Worm (Caenorhabditis elegans) whole organism, late embryonic: ENCODE results near the gene EGAP2.1.

Source experiments
- elt-2 ChIP-seq: sonication (generic microtip); optimal IDR thresholded peaks from 2 replicates; lab custom pipeline; 2016; ENCODE audit warnings: missing genetic modification reagents, missing genetic modification characterization, missing compliant biosample characterization
- pha-4 ChIP-seq: fragments of 150-350 bp; optimal IDR thresholded peaks from 2 replicates; lab custom pipeline; 2018; ENCODE audit warnings: missing biosample characterization, missing genetic modification reagents, missing genetic modification characterization
- unc-3 ChIP-seq, 2 experiments: fragments of 200-800 bp in 1 of 2; sonication (Bioruptor generic) in 1 of 2; sonication (generic microtip) in 1 of 2; conservative IDR thresholded peaks in 1 of 2; optimal IDR thresholded peaks in 1 of 2; 2 replicates each; pipeline versions ENCODE4 v1.3.6 to Lab custom; 2016 to 2022; ENCODE audit warnings: missing compliant biosample characterization in 2 of 2, missing genetic modification characterization in 2 of 2, missing genetic modification reagents in 1 of 2

DNA sequence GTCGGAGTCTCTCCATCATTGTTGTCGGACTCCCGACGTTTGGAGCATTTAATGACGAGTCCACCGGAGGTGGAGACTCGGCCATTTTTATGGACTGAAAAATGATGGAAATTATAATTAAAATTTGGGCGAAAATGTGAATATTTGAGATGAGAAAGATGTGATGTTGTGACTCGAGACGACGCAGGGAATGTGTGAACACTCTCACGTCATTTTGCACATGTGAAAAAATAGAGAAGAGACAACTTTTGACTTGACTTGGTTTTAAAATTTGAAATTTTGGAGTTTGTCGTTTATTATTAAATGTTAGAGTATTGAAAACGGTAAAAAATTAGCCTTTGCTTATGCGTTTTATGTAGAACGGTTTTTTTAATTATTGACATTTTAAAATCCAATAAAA lies 5.9 kb upstream of the EGAP2.1 start, which contains the start of gene dsh-1:
- no peak for TF ChIP-seq pha-4 (tag; lab: Kevin White, UChicago)
- TF ChIP-seq unc-3 (GFP tag; conservative IDR thresholded peaks at IDR 0.05; lab: Robert Waterston, UW): no peak
- no peak for TF ChIP-seq unc-3 (tag; optimal IDR thresholded peaks at IDR 0.05; lab: Kevin White, UChicago)
- no peak for TF ChIP-seq elt-2
